Worm (Caenorhabditis elegans) whole organism, L4/young adult: ENCODE measurements around the gene Y54F10BM.3.

Source experiments
- W03F9.2 ChIP-seq: fragments of 150-350 bp; optimal IDR thresholded peaks from 2 replicates; lab custom pipeline; 2014; ENCODE audit warnings: missing biosample characterization, missing genetic modification characterization
- dao-5 ChIP-seq: sonication (generic microtip); optimal IDR thresholded peaks from 2 replicates; lab custom pipeline; 2016; ENCODE audit warnings: missing genotype, missing genetic modification characterization, moderate library complexity, missing compliant biosample characterization
- him-1 ChIP-seq: sonication (generic microtip); optimal IDR thresholded peaks from 2 replicates; lab custom pipeline; 2016; ENCODE audit warnings: missing genotype, missing genetic modification reagents, missing genetic modification characterization, missing compliant biosample characterization

- no peak for TF ChIP-seq W03F9.2 (tag; lab: Kevin White, UChicago)
- no peak for TF ChIP-seq him-1
- no peak for TF ChIP-seq dao-5 (tag; lab: Kevin White, UChicago)
Measured at ce11 chrIII:2288261-2288660, 6.4 kb downstream of the Y54F10BM.3 start.
